Worm (Caenorhabditis elegans): ENCODE measurements around the gene C45B11.5.

ce11 chrV:11065513-11065912 lies 23.9 kb downstream of the C45B11.5 start, which contains the start of gene nlp-80:
- TF ChIP-seq F13C5.2 (tag; optimal IDR thresholded peaks at IDR 0.05) (no peak), pes-1 (GFP tag; IDR thresholded peaks at IDR 0.05) (no peak), ama-1 (optimal IDR thresholded peaks at IDR 0.05) (no peak), hmbx-1 (tag; optimal IDR thresholded peaks at IDR 0.05) (no peak), sea-1 (GFP tag; conservative IDR thresholded peaks at IDR 0.05) (no peak), tbx-37 (GFP tag; conservative IDR thresholded peaks at IDR 0.05) (no peak), aly-1 (tag; optimal IDR thresholded peaks at IDR 0.05) (no peak), ceh-13 (GFP tag; optimal IDR thresholded peaks at IDR 0.05) (no peak), hmg-4 (GFP tag; optimal IDR thresholded peaks at IDR 0.05) (no peak), ets-7 (tag; optimal IDR thresholded peaks at IDR 0.05) (no peak), scrt-1 (GFP tag; IDR thresholded peaks at IDR 0.05) (no peak), flt-1 (GFP tag; IDR thresholded peaks at IDR 0.05) (no peak)

Measured in whole organism, early embryonic.